Worm (Caenorhabditis elegans): Measurements from ENCODE around the gene H03G16.5.
A peak's percentile ranks its signal among the peaks of the same experiment; 100 is the strongest.

The H03G16.5 gene

DNA sequence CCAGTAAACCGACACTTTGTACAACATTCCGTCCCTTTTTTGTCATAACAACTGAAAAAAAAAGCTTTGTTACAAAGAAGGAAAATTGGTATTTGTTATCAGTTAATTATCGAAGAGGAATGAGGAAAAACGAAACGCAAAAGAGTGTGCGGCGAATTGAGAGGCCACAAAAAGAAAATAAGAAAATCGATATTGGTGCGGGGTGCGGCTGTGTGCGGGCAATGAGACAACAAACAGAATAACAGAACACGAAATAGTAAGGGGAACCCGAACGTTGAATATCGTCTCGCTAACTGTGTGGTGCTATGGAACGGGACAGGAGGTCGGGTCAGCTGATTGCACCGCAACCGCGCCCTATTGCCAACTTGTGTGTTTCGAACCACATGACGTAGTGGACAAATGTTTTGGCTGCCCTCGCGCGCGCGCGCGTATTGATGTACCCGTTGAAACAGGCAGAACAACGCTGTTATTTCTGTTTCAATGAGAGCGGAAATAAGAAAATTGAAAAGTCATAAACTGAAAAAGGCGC lies 16.0 kb downstream of the H03G16.5 start, which contains the start of gene C18B12.4 (continued):
- TF ChIP-seq ceh-20 (GFP tag; IDR thresholded peaks at IDR 0.05): peak; percentile 84
- no peak for TF ChIP-seq daf-19 (GFP tag; conservative IDR thresholded peaks at IDR 0.05)
- TF ChIP-seq hlh-30 (tag; optimal IDR thresholded peaks at IDR 0.05; ENCODE audit: insufficient read depth): peak; percentile 100
- TF ChIP-seq lsy-2 (tag; optimal IDR thresholded peaks at IDR 0.05): peak; percentile 60 to 80
- TF ChIP-seq nhr-41 (GFP tag; IDR thresholded peaks at IDR 0.05): 0 out of 2 replicates have a peak, but pooled peaks have one; percentile 67
- no peak for TF ChIP-seq F26F4.8 (GFP tag; conservative IDR thresholded peaks at IDR 0.05)
- no peak for TF ChIP-seq madf-5 (GFP tag; IDR thresholded peaks at IDR 0.05)
- no peak for TF ChIP-seq zip-11 (GFP tag; IDR thresholded peaks at IDR 0.05)
- no peak for TF ChIP-seq attf-4 (tag; optimal IDR thresholded peaks at IDR 0.05)
- TF ChIP-seq ceh-44 (GFP tag; IDR thresholded peaks at IDR 0.05): no peak
- peak; percentile 59 for TF ChIP-seq fkh-10 (GFP tag; optimal IDR thresholded peaks at IDR 0.05)
- TF ChIP-seq D1046.2 (GFP tag; IDR thresholded peaks at IDR 0.05): no peak
- TF ChIP-seq nhr-48 (tag; optimal IDR thresholded peaks at IDR 0.05): peak; percentile 76
- TF ChIP-seq arid-1 (GFP tag; conservative IDR thresholded peaks at IDR 0.05): peak; percentile 64; the same call in 1 of the 2 replicates
- no peak for TF ChIP-seq Y5F2A.4 (GFP tag; optimal IDR thresholded peaks at IDR 0.05)
- TF ChIP-seq nhr-77 (tag; optimal IDR thresholded peaks at IDR 0.05): peak; percentile 94
- TF ChIP-seq madf-9 (GFP tag; conservative IDR thresholded peaks at IDR 0.05): peak; percentile 77; the same call in 1 of the 2 replicates
- TF ChIP-seq saeg-2 (GFP tag; IDR thresholded peaks at IDR 0.05): no peak
- no peak for TF ChIP-seq F49E8.2 (tag; optimal IDR thresholded peaks at IDR 0.05; ENCODE audit: borderline replicate concordance)
- TF ChIP-seq nhr-102 (tag; optimal IDR thresholded peaks at IDR 0.05): peak; percentile 59
- no peak for TF ChIP-seq fos-1 (tag; optimal IDR thresholded peaks at IDR 0.05)
- no peak for TF ChIP-seq Y75B8A.6 (GFP tag; IDR thresholded peaks at IDR 0.05)
- TF ChIP-seq mep-1 (tag; optimal IDR thresholded peaks at IDR 0.05): peak; percentile 93
- TF ChIP-seq spr-1 (tag; optimal IDR thresholded peaks at IDR 0.05): peak; percentile 27
- peak; percentile 88 for TF ChIP-seq set-16 (GFP tag; IDR thresholded peaks at IDR 0.05)
- no peak for TF ChIP-seq dmd-9 (GFP tag; IDR thresholded peaks at IDR 0.05)
- peak; percentile 67 to 92 for TF ChIP-seq mdl-1 (tag; optimal IDR thresholded peaks at IDR 0.05)
- peak; percentile 83 for TF ChIP-seq tra-1 (GFP tag; IDR thresholded peaks at IDR 0.05)
- no peak for TF ChIP-seq nhr-76 (tag; optimal IDR thresholded peaks at IDR 0.05)
- TF ChIP-seq php-3 (GFP tag; IDR thresholded peaks at IDR 0.05): peak; percentile 55; the same call in 1 of the 2 replicates
- TF ChIP-seq zfp-2 (tag; optimal IDR thresholded peaks at IDR 0.05): peak; percentile 58
- no peak for TF ChIP-seq spr-3 (GFP tag; optimal IDR thresholded peaks at IDR 0.05)
- TF ChIP-seq pqm-1 (tag; optimal IDR thresholded peaks at IDR 0.05): peak; percentile 54
- no peak for TF ChIP-seq nhr-237 (tag; optimal IDR thresholded peaks at IDR 0.05)
- TF ChIP-seq ctbp-1 (GFP tag; IDR thresholded peaks at IDR 0.05): peak; percentile 52; the same call in 1 of the 2 replicates
- peak in 1 of 2 experiments; percentile 70 for TF ChIP-seq daf-16 (GFP tag; optimal IDR thresholded peaks at IDR 0.05)
- peak; percentile 74 for TF ChIP-seq daf-16 (tag; optimal IDR thresholded peaks at IDR 0.05)
- TF ChIP-seq egl-27 (tag; optimal IDR thresholded peaks at IDR 0.05): no peak
- no peak for TF ChIP-seq F10B5.3 (tag; optimal IDR thresholded peaks at IDR 0.05)
- no peak for TF ChIP-seq mxl-2 (GFP tag; conservative IDR thresholded peaks at IDR 0.05)
- TF ChIP-seq aha-1 (tag): peak; percentile 99
- TF ChIP-seq lim-7 (GFP tag; IDR thresholded peaks at IDR 0.05): no peak
- peak; percentile 84 for TF ChIP-seq rbr-2 (tag; optimal IDR thresholded peaks at IDR 0.05)
- TF ChIP-seq T26A8.4 (GFP tag; IDR thresholded peaks at IDR 0.05): peak; percentile 54
- no peak for TF ChIP-seq gei-8 (GFP tag; optimal IDR thresholded peaks at IDR 0.05)
- no peak for TF ChIP-seq ceh-82 (tag; optimal IDR thresholded peaks at IDR 0.05)
- peak; percentile 41 for TF ChIP-seq duxl-1 (tag; optimal IDR thresholded peaks at IDR 0.05; ENCODE audit: poor library complexity)
- TF ChIP-seq lin-29 (GFP tag; IDR thresholded peaks at IDR 0.05): peak; percentile 56; the same call in 1 of the 2 replicates
- TF ChIP-seq ZK546.5 (tag; optimal IDR thresholded peaks at IDR 0.05): no peak
- TF ChIP-seq ZK337.2 (GFP tag; IDR thresholded peaks at IDR 0.05): no peak
- TF ChIP-seq ceh-32 (tag; optimal IDR thresholded peaks at IDR 0.05; ENCODE audit: poor library complexity): no peak
